Worm (Caenorhabditis elegans) whole organism, L4 larva: ENCODE data around the gene msp-78.
A peak's percentile ranks its signal among the peaks of the same experiment; 100 is the strongest.

Experiments
- F10B5.3 ChIP-seq: sonication (generic microtip); optimal IDR thresholded peaks from 2 replicates; lab custom pipeline; 2016; ENCODE audit warnings: mild to moderate bottlenecking, missing genetic modification characterization, missing compliant biosample characterization
- F37D6.2 ChIP-seq: sonication (generic microtip); optimal IDR thresholded peaks from 2 replicates; lab custom pipeline; 2016; ENCODE audit warnings: mild to moderate bottlenecking, missing genetic modification characterization, missing compliant biosample characterization
- R02D3.7 ChIP-seq: fragments of 150-350 bp; sonication (generic microtip); optimal IDR thresholded peaks from 3 replicates; lab custom pipeline; 2014; ENCODE audit warnings: missing biosample characterization, missing genetic modification characterization
- T20F7.1 ChIP-seq: fragments of 200-800 bp; sonication (Bioruptor generic); optimal IDR thresholded peaks from 2 replicates; lab custom pipeline; 2018; ENCODE audit warnings: mild to moderate bottlenecking, missing genetic modification characterization, missing compliant biosample characterization
- Y5F2A.4 ChIP-seq: fragments of 200-800 bp; sonication (Bioruptor generic); optimal IDR thresholded peaks from 2 replicates; lab custom pipeline; 2018; ENCODE audit warnings: mild to moderate bottlenecking, missing genetic modification characterization, missing compliant biosample characterization
- aha-1 ChIP-seq: fragments of 150-350 bp; peaks from one replicate; lab custom pipeline; 2014; ENCODE audit warnings: missing biosample characterization, missing genetic modification characterization
- aly-2 ChIP-seq: sonication (generic microtip); optimal IDR thresholded peaks from 2 replicates; lab custom pipeline; 2018; ENCODE audit warnings: missing biosample characterization, missing genetic modification characterization
- ama-1 ChIP-seq: fragments of 150-350 bp; optimal IDR thresholded peaks from 2 replicates; lab custom pipeline; 2014; ENCODE audit warnings: inconsistent platforms, mixed read lengths
- arid-1 ChIP-seq: fragments of 200-800 bp; sonication (Bioruptor generic); conservative IDR thresholded peaks from 2 replicates; pipeline ENCODE4 v1.3.6; 2022; ENCODE audit warnings: missing genetic modification reagents, missing genetic modification characterization, missing compliant biosample characterization
- attf-4 ChIP-seq: sonication (generic microtip); optimal IDR thresholded peaks from 3 replicates; lab custom pipeline; 2017; ENCODE audit warnings: missing biosample characterization, missing genetic modification characterization
- ceh-32 ChIP-seq: sonication (generic microtip); optimal IDR thresholded peaks from 2 replicates; lab custom pipeline; 2016; ENCODE audit warnings: mild to moderate bottlenecking, missing genetic modification characterization, missing compliant biosample characterization; ENCODE audit not compliant: poor library complexity
- ceh-62 ChIP-seq: sonication (generic microtip); optimal IDR thresholded peaks from 2 replicates; lab custom pipeline; 2017; ENCODE audit warnings: missing biosample characterization, missing genetic modification characterization
- cey-2 ChIP-seq: sonication (generic microtip); optimal IDR thresholded peaks from 3 replicates; lab custom pipeline; 2017; ENCODE audit warnings: missing genetic modification characterization, mild to moderate bottlenecking, missing compliant biosample characterization, antibody characterized with exemption, borderline replicate concordance; ENCODE audit not compliant: insufficient read depth
- daf-12 ChIP-seq: fragments of 150-350 bp; optimal IDR thresholded peaks from 2 replicates; lab custom pipeline; 2014; ENCODE audit warnings: missing biosample characterization, missing genetic modification reagents, missing genetic modification characterization
- daf-16 ChIP-seq, 3 experiments: sonication (generic microtip); optimal IDR thresholded peaks; 2 replicates each; lab custom pipeline; 2016 to 2017; ENCODE audit warnings: missing genetic modification characterization in 3 of 3, missing genetic modification reagents in 3 of 3, mild to moderate bottlenecking in 2 of 3, missing compliant biosample characterization in 2 of 3, missing biosample characterization in 1 of 3, moderate library complexity in 1 of 3
- daf-19 ChIP-seq: fragments of 200-800 bp; sonication (Bioruptor generic); conservative IDR thresholded peaks from 2 replicates; pipeline ENCODE4 v1.3.6; 2022; ENCODE audit warnings: missing genetic modification characterization, missing compliant biosample characterization
- dmd-6 ChIP-seq: fragments of 200-800 bp; sonication (Bioruptor generic); IDR thresholded peaks from 2 replicates; pipeline ENCODE4 v1.3.6; 2022; ENCODE audit warnings: missing genetic modification reagents, missing genetic modification characterization, missing compliant biosample characterization
- dmd-9 ChIP-seq: fragments of 200-800 bp; sonication (Bioruptor generic); IDR thresholded peaks from 2 replicates; pipeline ENCODE4 v1.3.6; 2022; ENCODE audit warnings: missing genetic modification reagents, missing genetic modification characterization, missing compliant biosample characterization
- dpl-1 ChIP-seq: fragments of 150-350 bp; optimal IDR thresholded peaks from 2 replicates; lab custom pipeline; 2014; ENCODE audit warnings: missing biosample characterization, missing genetic modification reagents, missing genetic modification characterization
- fkh-10 ChIP-seq: fragments of 150-350 bp; optimal IDR thresholded peaks from 2 replicates; lab custom pipeline; 2014; ENCODE audit warnings: missing biosample characterization, missing genetic modification reagents, missing genetic modification characterization
- hlh-30 ChIP-seq: sonication (generic microtip); optimal IDR thresholded peaks from 2 replicates; lab custom pipeline; 2017; ENCODE audit warnings: antibody characterized with exemption, mild to moderate bottlenecking, missing genetic modification characterization, missing compliant biosample characterization; ENCODE audit not compliant: insufficient read depth
- hmg-1.1 ChIP-seq: fragments of 200-800 bp; sonication (Bioruptor generic); IDR thresholded peaks from 2 replicates; pipeline ENCODE4 v1.3.6; 2022; ENCODE audit warnings: missing genetic modification reagents, missing genetic modification characterization, missing compliant biosample characterization
- lin-1 ChIP-seq: fragments of 200-800 bp; sonication (Bioruptor generic); IDR thresholded peaks from 2 replicates; pipeline ENCODE4 v1.3.6; 2022; ENCODE audit warnings: missing genetic modification reagents, missing genetic modification characterization, missing compliant biosample characterization
- lin-29 ChIP-seq: fragments of 200-800 bp; sonication (Bioruptor generic); IDR thresholded peaks from 2 replicates; pipeline ENCODE4 v1.3.6; 2022; ENCODE audit warnings: missing genetic modification reagents, missing genetic modification characterization, missing compliant biosample characterization
- lir-3 ChIP-seq: sonication (generic microtip); optimal IDR thresholded peaks from 2 replicates; lab custom pipeline; 2016; ENCODE audit warnings: mild to moderate bottlenecking, missing genetic modification characterization, missing compliant biosample characterization
- mdt-29 ChIP-seq: fragments of 200-800 bp; sonication (Bioruptor generic); IDR thresholded peaks from 2 replicates; pipeline ENCODE4 v1.3.6; 2022; ENCODE audit warnings: missing genetic modification reagents, missing genetic modification characterization, missing compliant biosample characterization
- mep-1 ChIP-seq: fragments of 150-350 bp; sonication (generic microtip); optimal IDR thresholded peaks from 3 replicates; lab custom pipeline; 2014; ENCODE audit warnings: missing biosample characterization, missing genetic modification characterization
- mxl-3 ChIP-seq: fragments of 200-800 bp; sonication (Bioruptor generic); optimal IDR thresholded peaks from 2 replicates; lab custom pipeline; 2018; ENCODE audit warnings: mild to moderate bottlenecking, missing genetic modification characterization, missing compliant biosample characterization
- nhr-11 ChIP-seq: fragments of 150-350 bp; optimal IDR thresholded peaks from 2 replicates; lab custom pipeline; 2014; ENCODE audit warnings: missing biosample characterization, missing genetic modification characterization
- nhr-28 ChIP-seq: fragments of 150-350 bp; optimal IDR thresholded peaks from 2 replicates; lab custom pipeline; 2014; ENCODE audit warnings: missing biosample characterization, missing genetic modification characterization
- nhr-6 ChIP-seq: fragments of 150-350 bp; optimal IDR thresholded peaks from 2 replicates; lab custom pipeline; 2014; ENCODE audit warnings: missing biosample characterization, missing genetic modification characterization
- nhr-76 ChIP-seq: fragments of 150-350 bp; optimal IDR thresholded peaks from 2 replicates; lab custom pipeline; 2014; ENCODE audit warnings: missing biosample characterization, missing genetic modification characterization
- pha-4 ChIP-seq, 2 experiments: fragments of 150-350 bp in 1 of 2; fragments of 200-800 bp in 1 of 2; sonication (Bioruptor generic) in 1 of 2; IDR thresholded peaks in 1 of 2; optimal IDR thresholded peaks in 1 of 2; 2 replicates each; pipeline versions ENCODE4 v1.3.6 to Lab custom; 2014 to 2022; ENCODE audit warnings: missing genetic modification characterization in 2 of 2, missing genetic modification reagents in 2 of 2, missing biosample characterization in 1 of 2, missing compliant biosample characterization in 1 of 2
- pqm-1 ChIP-seq: sonication (generic microtip); optimal IDR thresholded peaks from 2 replicates; lab custom pipeline; 2017; ENCODE audit warnings: missing biosample characterization, missing genetic modification characterization
- rbr-2 ChIP-seq: sonication (generic microtip); optimal IDR thresholded peaks from 2 replicates; lab custom pipeline; 2016; ENCODE audit warnings: missing genotype, missing genetic modification characterization, missing compliant biosample characterization
- saeg-2 ChIP-seq: fragments of 200-800 bp; sonication (Bioruptor generic); IDR thresholded peaks from 2 replicates; pipeline ENCODE4 v1.3.6; 2022; ENCODE audit warnings: missing genetic modification reagents, missing genetic modification characterization, missing compliant biosample characterization
- skn-1 ChIP-seq: fragments of 150-350 bp; optimal IDR thresholded peaks from 2 replicates; lab custom pipeline; 2014; ENCODE audit warnings: missing biosample characterization, missing genetic modification characterization
- snpc-1.2 ChIP-seq: fragments of 200-800 bp; sonication (Bioruptor generic); IDR thresholded peaks from 2 replicates; pipeline ENCODE4 v1.3.6; 2022; ENCODE audit warnings: missing genetic modification reagents, missing genetic modification characterization, missing compliant biosample characterization
- spr-1 ChIP-seq: sonication (generic microtip); optimal IDR thresholded peaks from 2 replicates; lab custom pipeline; 2016; ENCODE audit warnings: mild to moderate bottlenecking, missing genetic modification characterization, missing compliant biosample characterization
- unc-62 ChIP-seq, 3 experiments: fragments of 150-350 bp in 1 of 3; sonication (generic microtip); optimal IDR thresholded peaks in 2 of 3; peaks in 1 of 3; 1 replicate in 1 of 3; 2 replicates in 2 of 3; lab custom pipeline; 2014 to 2017; ENCODE audit warnings: missing biosample characterization in 3 of 3, missing genetic modification characterization in 3 of 3, missing genetic modification reagents in 3 of 3, missing genotype in 1 of 3
- vab-7 ChIP-seq: fragments of 200-800 bp; sonication (Bioruptor generic); IDR thresholded peaks from 2 replicates; pipeline ENCODE4 v1.3.6; 2022; ENCODE audit warnings: missing genetic modification reagents, missing genetic modification characterization, missing compliant biosample characterization
- zag-1 ChIP-seq: fragments of 150-350 bp; optimal IDR thresholded peaks from 2 replicates; lab custom pipeline; 2014; ENCODE audit warnings: missing biosample characterization, missing genetic modification characterization
- zfp-3 ChIP-seq: fragments of 200-800 bp; sonication (Bioruptor generic); conservative IDR thresholded peaks from 2 replicates; pipeline ENCODE4 v1.3.6; 2022; ENCODE audit warnings: missing genetic modification reagents, missing genetic modification characterization, missing compliant biosample characterization
- zip-11 ChIP-seq: fragments of 200-800 bp; sonication (Bioruptor generic); IDR thresholded peaks from 2 replicates; pipeline ENCODE4 v1.3.6; 2022; ENCODE audit warnings: missing genetic modification characterization, missing compliant biosample characterization
- ztf-11 ChIP-seq: fragments of 150-350 bp; optimal IDR thresholded peaks from 2 replicates; lab custom pipeline; 2014; ENCODE audit warnings: missing biosample characterization, missing genetic modification characterization

Gene msp-78

ce11 chrIV:9803544-9803943 is 33.7 kb downstream of the msp-78 start (continued):
- TF ChIP-seq F10B5.3, result no peak
- no peak for TF ChIP-seq dmd-9 (GFP tag; lab: Robert Waterston, UW)
- TF ChIP-seq hlh-30 (tag; lab: Kevin White, UChicago), result peak; percentile 87
- TF ChIP-seq nhr-6 (tag; lab: Kevin White, UChicago), result peak; percentile 24
- TF ChIP-seq ceh-32 (tag; lab: Kevin White, UChicago), result no peak
- peak; percentile 81; the same call in 1 of the 2 replicates for TF ChIP-seq lin-1 (GFP tag; lab: Robert Waterston, UW)
- TF ChIP-seq mxl-3 (GFP tag; lab: Kevin White, UChicago), result peak; percentile 64
- peak; percentile 6 for TF ChIP-seq rbr-2 (tag; lab: Kevin White, UChicago)
- no peak for TF ChIP-seq fkh-10 (GFP tag; lab: Kevin White, UChicago)
- TF ChIP-seq saeg-2 (GFP tag; lab: Robert Waterston, UW), result no peak
- TF ChIP-seq pha-4 (GFP tag; IDR thresholded peaks at IDR 0.05; lab: Robert Waterston, UW), result no peak
- TF ChIP-seq pha-4 (tag; optimal IDR thresholded peaks at IDR 0.05; lab: Kevin White, UChicago), result peak; percentile 21
- TF ChIP-seq nhr-76 (tag; lab: Kevin White, UChicago), result no peak
- TF ChIP-seq dpl-1 (GFP tag; lab: Kevin White, UChicago), result peak; percentile 3
- no peak for TF ChIP-seq aly-2 (tag; lab: Kevin White, UChicago)
- no peak for TF ChIP-seq snpc-1.2
- TF ChIP-seq dmd-6 (GFP tag; lab: Robert Waterston, UW), result peak; percentile 70
- no peak for TF ChIP-seq zag-1 (tag; lab: Kevin White, UChicago)
- no peak for TF ChIP-seq nhr-11 (tag; lab: Kevin White, UChicago)
- TF ChIP-seq ztf-11 (tag; lab: Kevin White, UChicago), result no peak
- no peak for TF ChIP-seq lir-3 (tag; lab: Kevin White, UChicago)
- TF ChIP-seq vab-7 (GFP tag; lab: Robert Waterston, UW), result no peak
- TF ChIP-seq arid-1, result no peak
- no peak for TF ChIP-seq ceh-62 (tag; lab: Kevin White, UChicago)
- peak in 1 of 2 experiments; percentile 97 for TF ChIP-seq unc-62 (GFP tag; optimal IDR thresholded peaks at IDR 0.05 in 1 of 2; lab: Kevin White, UChicago)
- TF ChIP-seq unc-62 (tag; optimal IDR thresholded peaks at IDR 0.05; lab: Kevin White, UChicago), result no peak
- no peak for TF ChIP-seq hmg-1.1 (GFP tag; lab: Robert Waterston, UW)
- TF ChIP-seq zfp-3 (GFP tag; lab: Robert Waterston, UW), result 0 out of 2 replicates have a peak, but pooled peaks have one; percentile 41
- TF ChIP-seq Y5F2A.4, result no peak
- peak; percentile 96 for TF ChIP-seq nhr-28 (tag; lab: Kevin White, UChicago)
- no peak for TF ChIP-seq daf-16 (GFP tag; optimal IDR thresholded peaks at IDR 0.05; lab: Kevin White, UChicago)
- TF ChIP-seq daf-16 (tag; optimal IDR thresholded peaks at IDR 0.05; lab: Kevin White, UChicago), result peak; percentile 70
- TF ChIP-seq F37D6.2 (tag; lab: Kevin White, UChicago), result no peak
- TF ChIP-seq zip-11 (GFP tag; lab: Robert Waterston, UW), result no peak
- TF ChIP-seq skn-1, result no peak
- TF ChIP-seq ama-1 (lab: Kevin White, UChicago), result no peak
- peak; percentile 49 for TF ChIP-seq T20F7.1 (GFP tag; lab: Kevin White, UChicago)
- no peak for TF ChIP-seq mdt-29
- TF ChIP-seq spr-1 (tag; lab: Kevin White, UChicago), result no peak
- no peak for TF ChIP-seq daf-12 (tag; lab: Kevin White, UChicago)
- no peak for TF ChIP-seq attf-4 (tag; lab: Kevin White, UChicago)
- no peak for TF ChIP-seq cey-2
- peak; percentile 40 for TF ChIP-seq pqm-1 (tag; lab: Kevin White, UChicago)
- no peak for TF ChIP-seq lin-29
- TF ChIP-seq daf-19 (GFP tag; lab: Robert Waterston, UW), result no peak
- TF ChIP-seq aha-1, result no peak
- no peak for TF ChIP-seq R02D3.7
- peak; percentile 79 for TF ChIP-seq mep-1 (tag; lab: Kevin White, UChicago)
